Fruit fly (Drosophila melanogaster) whole organism, wandering third instar larva: ENCODE results near the gene CG9784.
A peak's percentile ranks its signal among the peaks of the same experiment; 100 is the strongest.

ENCODE experiments used
- Abd-B ChIP-seq: fragments of >200 bp; optimal IDR thresholded peaks from 2 replicates; lab custom pipeline; 2017; ENCODE audit warnings: missing biosample characterization, missing genetic modification characterization
- CG9705 ChIP-seq: fragments of 200-800 bp; sonication (Bioruptor generic); optimal IDR thresholded peaks from 2 replicates; lab custom pipeline; 2018; ENCODE audit warnings: missing biosample characterization, mild to moderate bottlenecking, missing genetic modification characterization
- CrebA ChIP-seq: fragments of 200-800 bp; sonication (Bioruptor generic); optimal IDR thresholded peaks from 2 replicates; lab custom pipeline; 2016; ENCODE audit warnings: missing biosample characterization, mild to moderate bottlenecking, missing genetic modification characterization, borderline replicate concordance
- Dfd ChIP-seq: fragments of >200 bp; optimal IDR thresholded peaks from 2 replicates; lab custom pipeline; 2017; ENCODE audit warnings: missing biosample characterization, missing genetic modification characterization
- Dif ChIP-seq: fragments of 200-275, 200-300 bp; sonication (Bioruptor generic); optimal IDR thresholded peaks from 2 replicates; lab custom pipeline; 2018; ENCODE audit warnings: missing biosample characterization, missing genetic modification characterization; ENCODE audit not compliant: partially characterized antibody
- GATAd ChIP-seq: sonication (Bioruptor generic); optimal IDR thresholded peaks from 2 replicates; lab custom pipeline; 2016; ENCODE audit warnings: missing biosample characterization, missing genetic modification characterization
- HLH106 ChIP-seq: fragments of 200-800 bp; optimal IDR thresholded peaks from 3 replicates; lab custom pipeline; 2019; ENCODE audit warnings: missing biosample characterization, mild to moderate bottlenecking, missing genetic modification characterization, moderate library complexity
- Hnf4 ChIP-seq: fragments of 200-800 bp; sonication (Bioruptor generic); optimal IDR thresholded peaks from 2 replicates; lab custom pipeline; 2016; ENCODE audit warnings: missing biosample characterization, mild to moderate bottlenecking, missing genetic modification characterization
- Hr78 ChIP-seq: fragments of >200 bp; optimal IDR thresholded peaks from 2 replicates; lab custom pipeline; 2017; ENCODE audit warnings: missing biosample characterization, missing genetic modification characterization
- Hr83 ChIP-seq: fragments of 200-300 bp; sonication (Bioruptor generic); optimal IDR thresholded peaks from 2 replicates; lab custom pipeline; 2016; ENCODE audit warnings: missing biosample characterization, mild to moderate bottlenecking, missing genetic modification characterization, moderate library complexity; ENCODE audit not compliant: poor library complexity, severe bottlenecking
- Jra ChIP-seq: sonication (Bioruptor generic); optimal IDR thresholded peaks from 2 replicates; lab custom pipeline; 2016; ENCODE audit warnings: missing biosample characterization, missing genetic modification characterization
- Mio ChIP-seq: sonication (Bioruptor generic); optimal IDR thresholded peaks from 2 replicates; lab custom pipeline; 2016; ENCODE audit warnings: missing biosample characterization, missing genetic modification characterization
- Myc ChIP-seq: fragments of >200 bp; optimal IDR thresholded peaks from 2 replicates; lab custom pipeline; 2017
- N ChIP-seq: fragments of >200 bp; optimal IDR thresholded peaks from 2 replicates; lab custom pipeline; 2018; ENCODE audit warnings: missing biosample characterization, missing external identifiers, missing genetic modification characterization
- OdsH ChIP-seq: fragments of 200-800 bp; sonication (Bioruptor generic); optimal IDR thresholded peaks from 2 replicates; lab custom pipeline; 2016; ENCODE audit warnings: missing biosample characterization, mild to moderate bottlenecking, missing genetic modification characterization
- Rel ChIP-seq, 2 experiments: fragments of 200-800 bp; sonication (Bioruptor generic) in 1 of 2; optimal IDR thresholded peaks; 2 replicates in 1 of 2; 3 replicates in 1 of 2; lab custom pipeline; 2016 to 2019; ENCODE audit warnings: mild to moderate bottlenecking in 2 of 2, missing biosample characterization in 2 of 2, missing genetic modification characterization in 2 of 2, moderate library complexity in 1 of 2
- Sp1 ChIP-seq: fragments of 200-800 bp; sonication (Bioruptor generic); optimal IDR thresholded peaks from 3 replicates; lab custom pipeline; 2019; ENCODE audit warnings: missing biosample characterization, mild to moderate bottlenecking, missing genetic modification characterization, moderate library complexity
- Vsx2 ChIP-seq: fragments of 200-300, 225-300 bp; sonication (Bioruptor generic); optimal IDR thresholded peaks from 2 replicates; lab custom pipeline; 2018; ENCODE audit warnings: missing biosample characterization, missing genetic modification characterization; ENCODE audit not compliant: partially characterized antibody
- br ChIP-seq: fragments of 200-800 bp; sonication (Bioruptor generic); optimal IDR thresholded peaks from 2 replicates; lab custom pipeline; 2016; ENCODE audit warnings: missing biosample characterization, missing genetic modification characterization
- brk ChIP-seq: fragments of 200-800 bp; sonication (Bioruptor generic); optimal IDR thresholded peaks from 2 replicates; lab custom pipeline; 2016; ENCODE audit warnings: missing biosample characterization, mild to moderate bottlenecking, missing genetic modification characterization
- dl ChIP-seq, 2 experiments: fragments of 175-275, 200-275 bp in 1 of 2; fragments of 200-275 bp in 1 of 2; sonication (Bioruptor generic); optimal IDR thresholded peaks; lab custom pipeline; 2018; ENCODE audit warnings: mild to moderate bottlenecking in 2 of 2, missing biosample characterization in 2 of 2, missing genetic modification characterization in 2 of 2, moderate library complexity in 2 of 2; ENCODE audit not compliant: partially characterized antibody in 2 of 2, insufficient read depth in 1 of 2
- dmrt93B ChIP-seq: fragments of 200-800 bp; sonication (Bioruptor generic); optimal IDR thresholded peaks from 2 replicates; lab custom pipeline; 2018; ENCODE audit warnings: missing biosample characterization, mild to moderate bottlenecking, missing genetic modification characterization
- dsf ChIP-seq: sonication (Bioruptor generic); optimal IDR thresholded peaks from 2 replicates; lab custom pipeline; 2016; ENCODE audit warnings: missing biosample characterization, missing genetic modification characterization, borderline replicate concordance
- ey ChIP-seq: fragments of 200-800 bp; sonication (Bioruptor generic); optimal IDR thresholded peaks from 2 replicates; lab custom pipeline; 2016; ENCODE audit warnings: missing biosample characterization, missing genetic modification characterization
- foxo ChIP-seq, 2 experiments: fragments of 200-800 bp; sonication (Bioruptor generic); optimal IDR thresholded peaks; 2 replicates in 1 of 2; 3 replicates in 1 of 2; lab custom pipeline; 2016 to 2017; ENCODE audit warnings: missing biosample characterization in 2 of 2, missing genetic modification characterization in 2 of 2
- fru ChIP-seq: fragments of 200-800 bp; sonication (Bioruptor generic); optimal IDR thresholded peaks from 3 replicates; lab custom pipeline; 2016; ENCODE audit warnings: missing biosample characterization, mild to moderate bottlenecking, missing genetic modification characterization
- h ChIP-seq: fragments of 200-800 bp; sonication (Bioruptor generic); optimal IDR thresholded peaks from 3 replicates; lab custom pipeline; 2016; ENCODE audit warnings: missing biosample characterization, mild to moderate bottlenecking, missing genetic modification characterization
- jim ChIP-seq: fragments of 175-275, 200-325 bp; sonication (Bioruptor generic); optimal IDR thresholded peaks from 2 replicates; lab custom pipeline; 2016; ENCODE audit warnings: missing biosample characterization, mild to moderate bottlenecking, missing genetic modification characterization
- lola ChIP-seq: fragments of >200 bp; optimal IDR thresholded peaks from 2 replicates; lab custom pipeline; 2017; ENCODE audit warnings: missing biosample characterization, missing genetic modification characterization
- pan ChIP-seq: fragments of >200 bp; optimal IDR thresholded peaks from 2 replicates; lab custom pipeline; 2017
- psq ChIP-seq: fragments of 200-800 bp; sonication (Bioruptor generic); optimal IDR thresholded peaks from 3 replicates; lab custom pipeline; 2017; ENCODE audit warnings: missing biosample characterization, mild to moderate bottlenecking, missing genetic modification characterization, moderate library complexity
- rgr ChIP-seq: fragments of 200-800 bp; sonication (Bioruptor generic); optimal IDR thresholded peaks from 3 replicates; lab custom pipeline; 2016; ENCODE audit warnings: missing biosample characterization, mild to moderate bottlenecking, missing genetic modification characterization
- sage ChIP-seq: fragments of 200-800 bp; sonication (Bioruptor generic); optimal IDR thresholded peaks from 2 replicates; lab custom pipeline; 2016; ENCODE audit warnings: missing biosample characterization, mild to moderate bottlenecking, missing genetic modification characterization
- sv ChIP-seq: fragments of 200-800 bp; sonication (Bioruptor generic); optimal IDR thresholded peaks from 3 replicates; lab custom pipeline; 2016; ENCODE audit warnings: missing biosample characterization, missing genetic modification characterization
- tai ChIP-seq: sonication (Bioruptor generic); optimal IDR thresholded peaks from 2 replicates; lab custom pipeline; 2016; ENCODE audit warnings: missing biosample characterization, missing genetic modification characterization
- usp ChIP-seq: fragments of >200 bp; optimal IDR thresholded peaks from 2 replicates; lab custom pipeline; 2017; ENCODE audit warnings: missing biosample characterization, missing genetic modification characterization
- woc ChIP-seq: sonication (Bioruptor generic); optimal IDR thresholded peaks from 2 replicates; lab custom pipeline; 2016; ENCODE audit warnings: missing biosample characterization, mild to moderate bottlenecking, missing genetic modification characterization

CG9784 gene

dm6 chrX:16598978-16599664 lies at the start of gene CG9784, which contains the start of gene Nup153:
Gene CG9784 (minus strand): TSS chrX:16599215.
Gene Nup153 (plus strand): TSS chrX:16599241.
- TF ChIP-seq Vsx2 (GFP tag; lab: Kevin White, UChicago), result no peak
- peak; percentile 40 for TF ChIP-seq Myc
- TF ChIP-seq HLH106 (tag; lab: Kevin White, UChicago), result no peak
- no peak for TF ChIP-seq foxo (GFP tag; optimal IDR thresholded peaks at IDR 0.05; lab: Kevin White, UChicago)
- no peak for TF ChIP-seq Rel (GFP tag; optimal IDR thresholded peaks at IDR 0.05; lab: Kevin White, UChicago)
- peak; percentile 60 for TF ChIP-seq Rel (tag; optimal IDR thresholded peaks at IDR 0.05; lab: Kevin White, UChicago)
- no peak for TF ChIP-seq pan (lab: Kevin White, UChicago)
- no peak for TF ChIP-seq psq (GFP tag; lab: Kevin White, UChicago)

dm6 chrX:16648435-16648781 lies 49.4 kb upstream of the CG9784 start:
- TF ChIP-seq Hr83 (GFP tag; lab: Kevin White, UChicago) (no peak), Vsx2 (GFP tag; lab: Kevin White, UChicago) (no peak), psq (GFP tag; lab: Kevin White, UChicago) (no peak), Dfd (no peak), Myc (no peak)

- TF ChIP-seq psq (GFP tag; lab: Kevin White, UChicago) (peak; percentile 25), Sp1 (GFP tag; lab: Kevin White, UChicago) (no peak), Dif (GFP tag; lab: Kevin White, UChicago) (peak; percentile 61), brk (GFP tag; lab: Kevin White, UChicago) (no peak), OdsH (GFP tag; lab: Kevin White, UChicago) (no peak), Mio (no peak), sage (GFP tag; lab: Kevin White, UChicago) (no peak), Rel (GFP tag; optimal IDR thresholded peaks at IDR 0.05; lab: Kevin White, UChicago) (no peak), Rel (tag; optimal IDR thresholded peaks at IDR 0.05; lab: Kevin White, UChicago) (peak; percentile 8)
- TF ChIP-seq, all 38 proteins: peak for 3
These were observed 48.9 kb upstream of the CG9784 start for dm6 chrX:16647737-16648434.

- TF ChIP-seq sv (GFP tag; lab: Kevin White, UChicago) (no peak), HLH106 (tag; lab: Kevin White, UChicago) (no peak), GATAd (GFP tag; lab: Kevin White, UChicago) (no peak), ey (GFP tag; lab: Kevin White, UChicago) (peak; percentile 29), tai (no peak), dl (GFP tag; optimal IDR thresholded peaks at IDR 0.05; lab: Kevin White, UChicago; ENCODE audit: insufficient read depth in 1 of 2, partially characterized antibody in 2 of 2) (no peak), Abd-B (GFP tag; lab: Kevin White, UChicago) (no peak), jim (GFP tag; lab: Kevin White, UChicago) (no peak), Jra (no peak), Myc (no peak), Dif (GFP tag; lab: Kevin White, UChicago) (no peak), br (GFP tag; lab: Kevin White, UChicago) (no peak), brk (GFP tag; lab: Kevin White, UChicago) (no peak), pan (lab: Kevin White, UChicago) (no peak), N (GFP tag; lab: Kevin White, UChicago) (no peak), Rel (GFP tag; optimal IDR thresholded peaks at IDR 0.05; lab: Kevin White, UChicago) (no peak), Rel (tag; optimal IDR thresholded peaks at IDR 0.05; lab: Kevin White, UChicago) (no peak), Hr78 (no peak), usp (GFP tag; lab: Kevin White, UChicago) (no peak), dmrt93B (GFP tag; lab: Kevin White, UChicago) (peak; percentile 9), Dfd (no peak), h (GFP tag; lab: Kevin White, UChicago) (no peak), rgr (GFP tag; lab: Kevin White, UChicago) (no peak), OdsH (GFP tag; lab: Kevin White, UChicago) (no peak), fru (GFP tag; lab: Kevin White, UChicago) (peak; percentile 9), dsf (no peak), foxo (GFP tag; optimal IDR thresholded peaks at IDR 0.05; lab: Kevin White, UChicago) (peak in 1 of 2 experiments; percentile 36), Hr83 (GFP tag; lab: Kevin White, UChicago) (no peak), Hnf4 (no peak), CrebA (GFP tag; lab: Kevin White, UChicago) (no peak), Mio (no peak), psq (GFP tag; lab: Kevin White, UChicago) (no peak), Vsx2 (GFP tag; lab: Kevin White, UChicago) (no peak), lola (no peak), CG9705 (GFP tag; lab: Kevin White, UChicago) (no peak), woc (GFP tag; lab: Kevin White, UChicago) (peak; percentile 30), sage (GFP tag; lab: Kevin White, UChicago) (no peak)
These were observed 48.1 kb upstream of the CG9784 start for dm6 chrX:16647092-16647632.
